Worm (Caenorhabditis elegans): ENCODE results near the gene F56B3.6.

- TF ChIP-seq him-1 (tag; optimal IDR thresholded peaks at IDR 0.05) (no peak), W03F9.2 (tag; optimal IDR thresholded peaks at IDR 0.05) (no peak), dao-5 (tag; optimal IDR thresholded peaks at IDR 0.05) (no peak)
These were observed 27.6 kb upstream of the F56B3.6 start, which contains the start of gene gst-40 for ce11 chrIV:760267-760666.

Data from whole organism, L4/young adult.